Worm (Caenorhabditis elegans) whole organism, early embryonic: ENCODE measurements around the gene Y53F4B.7.
"Not testable (repeated sequence)": the region's sequence is repeated elsewhere in the genome, so short reads cannot be mapped to it uniquely, and the experiment has no call there.

Experiments used
- B0310.2 ChIP-seq: sonication (generic microtip); optimal IDR thresholded peaks from 2 replicates; lab custom pipeline; 2016; ENCODE audit warnings: mild to moderate bottlenecking, missing genetic modification characterization, missing compliant biosample characterization
- F13C5.2 ChIP-seq: sonication (generic microtip); optimal IDR thresholded peaks from 2 replicates; lab custom pipeline; 2017; ENCODE audit warnings: mild to moderate bottlenecking, missing genetic modification characterization, inconsistent platforms, missing compliant biosample characterization
- aly-1 ChIP-seq: sonication (generic microtip); optimal IDR thresholded peaks from 2 replicates; lab custom pipeline; 2016; ENCODE audit warnings: missing genetic modification characterization, missing compliant biosample characterization
- ama-1 ChIP-seq: fragments of 150-350 bp; optimal IDR thresholded peaks from 2 replicates; lab custom pipeline; 2014
- ceh-13 ChIP-seq: fragments of 200-800 bp; sonication (Bioruptor generic); optimal IDR thresholded peaks from 2 replicates; lab custom pipeline; 2018; ENCODE audit warnings: mild to moderate bottlenecking, missing genetic modification characterization, missing compliant biosample characterization
- ceh-36 ChIP-seq: sonication (generic microtip); optimal IDR thresholded peaks from 2 replicates; lab custom pipeline; 2016; ENCODE audit warnings: missing genetic modification characterization, inconsistent platforms, missing compliant biosample characterization
- ets-7 ChIP-seq: sonication (generic microtip); optimal IDR thresholded peaks from 2 replicates; lab custom pipeline; 2016; ENCODE audit warnings: missing genotype, missing genetic modification characterization, missing compliant biosample characterization
- flt-1 ChIP-seq: fragments of 200-800 bp; sonication (Bioruptor generic); IDR thresholded peaks from 2 replicates; pipeline ENCODE4 v1.3.6; 2022; ENCODE audit warnings: missing genetic modification characterization, missing compliant biosample characterization
- hmbx-1 ChIP-seq: sonication (generic microtip); optimal IDR thresholded peaks from 2 replicates; lab custom pipeline; 2016; ENCODE audit warnings: mild to moderate bottlenecking, missing genetic modification characterization, missing compliant biosample characterization
- hmg-4 ChIP-seq: fragments of 200-800 bp; sonication (Bioruptor generic); optimal IDR thresholded peaks from 2 replicates; lab custom pipeline; 2018; ENCODE audit warnings: mild to moderate bottlenecking, missing genetic modification characterization, missing compliant biosample characterization
- hnd-1 ChIP-seq: sonication (generic microtip); optimal IDR thresholded peaks from 2 replicates; lab custom pipeline; 2016; ENCODE audit warnings: missing genetic modification characterization, missing compliant biosample characterization
- pes-1 ChIP-seq: fragments of 200-800 bp; sonication (Bioruptor generic); IDR thresholded peaks from 2 replicates; pipeline ENCODE4 v1.3.6; 2022; ENCODE audit warnings: missing genetic modification reagents, missing genetic modification characterization, missing compliant biosample characterization
- scrt-1 ChIP-seq: fragments of 200-800 bp; sonication (Bioruptor generic); IDR thresholded peaks from 2 replicates; pipeline ENCODE4 v1.3.6; 2022; ENCODE audit warnings: missing genetic modification characterization, missing compliant biosample characterization
- sea-1 ChIP-seq: fragments of 200-800 bp; sonication (Bioruptor generic); conservative IDR thresholded peaks from 2 replicates; pipeline ENCODE4 v1.3.6; 2022; ENCODE audit warnings: missing genetic modification characterization, missing compliant biosample characterization
- tbx-11 ChIP-seq: fragments of 200-800 bp; sonication (Bioruptor generic); IDR thresholded peaks from 2 replicates; pipeline ENCODE4 v1.3.6; 2022; ENCODE audit warnings: missing genetic modification characterization, missing compliant biosample characterization
- tbx-37 ChIP-seq: fragments of 200-800 bp; sonication (Bioruptor generic); conservative IDR thresholded peaks from 2 replicates; pipeline ENCODE4 v1.3.6; 2022; ENCODE audit warnings: missing genetic modification reagents, missing genetic modification characterization, missing compliant biosample characterization
- tra-4 ChIP-seq: sonication (generic microtip); optimal IDR thresholded peaks from 2 replicates; lab custom pipeline; 2017; ENCODE audit warnings: missing genetic modification characterization, missing compliant biosample characterization

Gene Y53F4B.7

DNA sequence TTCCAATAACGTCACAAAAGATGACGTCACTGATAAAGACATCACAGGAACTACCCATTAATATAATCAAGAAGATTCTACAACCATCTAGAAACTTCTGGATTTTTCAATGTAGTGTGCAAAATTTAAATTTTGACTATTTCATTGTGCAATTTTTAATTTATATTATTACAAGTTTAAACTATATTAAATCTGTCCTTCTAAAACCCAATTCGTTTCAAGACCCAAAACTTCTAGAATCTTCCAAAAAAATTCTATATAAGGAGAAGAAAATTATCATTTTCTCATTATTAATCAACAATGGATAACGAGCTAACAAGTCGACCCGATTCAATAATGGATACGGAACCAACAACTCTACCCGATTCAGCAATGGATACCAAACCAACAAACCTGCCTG is at the start of gene Y53F4B.7:
Y53F4B.7 (plus strand) TSS at position 301 of the 400 bp plus-strand sequence.
- TF ChIP-seq B0310.2 (tag; lab: Kevin White, UChicago); scrt-1 (GFP tag; lab: Robert Waterston, UW); ets-7 (tag; lab: Kevin White, UChicago): not testable (repeated sequence)

DNA sequence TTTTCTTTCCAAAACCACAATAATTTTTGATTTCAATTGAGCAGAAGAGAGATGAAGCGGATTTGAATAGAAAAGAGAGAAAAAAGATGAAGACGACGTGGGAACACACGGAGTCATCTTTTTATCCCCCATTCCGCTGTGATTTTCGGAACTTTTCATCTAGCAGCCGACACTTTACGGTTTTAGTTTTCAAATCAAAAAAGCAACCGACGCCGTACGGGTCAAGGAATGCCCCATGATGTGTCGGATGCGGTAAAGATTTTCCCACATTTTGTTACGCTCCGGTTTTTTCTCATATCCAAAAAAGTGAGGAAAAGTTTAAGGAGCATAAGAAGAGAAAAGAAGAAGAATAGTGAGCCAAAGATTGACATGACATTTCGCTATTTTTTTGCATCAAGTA is 47.2 kb upstream of the Y53F4B.7 start:
- no peak for TF ChIP-seq aly-1 (tag; lab: Kevin White, UChicago)
- no peak for TF ChIP-seq tbx-37
- TF ChIP-seq scrt-1 (GFP tag; lab: Robert Waterston, UW) = no peak
- no peak for TF ChIP-seq pes-1
- no peak for TF ChIP-seq ama-1 (lab: Kevin White, UChicago)
- TF ChIP-seq tbx-11 (GFP tag; lab: Robert Waterston, UW) = no peak
- TF ChIP-seq B0310.2 (tag; lab: Kevin White, UChicago) = no peak
- no peak for TF ChIP-seq sea-1
- TF ChIP-seq hmbx-1 (tag; lab: Kevin White, UChicago) = no peak
- TF ChIP-seq tra-4 (tag; lab: Kevin White, UChicago) = no peak
- TF ChIP-seq F13C5.2 (tag; lab: Kevin White, UChicago) = no peak
- no peak for TF ChIP-seq ets-7 (tag; lab: Kevin White, UChicago)
- TF ChIP-seq hnd-1 (tag; lab: Kevin White, UChicago) = no peak
- no peak for TF ChIP-seq flt-1 (GFP tag; lab: Robert Waterston, UW)
- TF ChIP-seq ceh-13 (GFP tag; lab: Kevin White, UChicago) = no peak
- no peak for TF ChIP-seq ceh-36 (tag; lab: Kevin White, UChicago)
- TF ChIP-seq hmg-4 (GFP tag; lab: Kevin White, UChicago) = no peak

DNA sequence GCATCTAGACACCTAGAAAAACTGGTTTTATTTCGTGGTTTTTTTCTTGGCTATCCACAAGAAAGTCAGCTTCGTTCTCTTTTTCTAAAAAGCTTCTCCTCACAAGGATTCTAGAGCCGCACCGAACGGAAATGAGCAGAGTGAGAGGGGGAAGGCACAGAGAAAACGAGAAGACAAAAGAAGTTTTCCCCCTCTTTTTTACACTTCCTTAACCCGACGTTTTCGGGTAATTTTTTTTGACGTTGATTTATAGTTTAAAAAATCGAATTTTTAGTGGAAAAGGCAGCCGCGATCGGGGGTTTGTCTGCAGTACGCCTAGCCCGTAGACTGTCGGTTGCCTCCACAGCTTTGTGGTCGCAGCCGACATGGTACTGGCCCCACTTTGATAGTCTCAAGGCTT is 46.2 kb upstream of the Y53F4B.7 start:
- no peak for TF ChIP-seq pes-1
- TF ChIP-seq tbx-11 (GFP tag; lab: Robert Waterston, UW) = no peak
- TF ChIP-seq ceh-36 (tag; lab: Kevin White, UChicago) = no peak
- TF ChIP-seq aly-1 (tag; lab: Kevin White, UChicago) = no peak
- TF ChIP-seq sea-1 = no peak
- no peak for TF ChIP-seq hnd-1 (tag; lab: Kevin White, UChicago)
- no peak for TF ChIP-seq hmbx-1 (tag; lab: Kevin White, UChicago)
- TF ChIP-seq ama-1 (lab: Kevin White, UChicago) = no peak
- TF ChIP-seq ceh-13 (GFP tag; lab: Kevin White, UChicago) = no peak
- no peak for TF ChIP-seq flt-1 (GFP tag; lab: Robert Waterston, UW)
- TF ChIP-seq B0310.2 (tag; lab: Kevin White, UChicago) = no peak
- TF ChIP-seq scrt-1 (GFP tag; lab: Robert Waterston, UW) = no peak
- no peak for TF ChIP-seq tbx-37

DNA sequence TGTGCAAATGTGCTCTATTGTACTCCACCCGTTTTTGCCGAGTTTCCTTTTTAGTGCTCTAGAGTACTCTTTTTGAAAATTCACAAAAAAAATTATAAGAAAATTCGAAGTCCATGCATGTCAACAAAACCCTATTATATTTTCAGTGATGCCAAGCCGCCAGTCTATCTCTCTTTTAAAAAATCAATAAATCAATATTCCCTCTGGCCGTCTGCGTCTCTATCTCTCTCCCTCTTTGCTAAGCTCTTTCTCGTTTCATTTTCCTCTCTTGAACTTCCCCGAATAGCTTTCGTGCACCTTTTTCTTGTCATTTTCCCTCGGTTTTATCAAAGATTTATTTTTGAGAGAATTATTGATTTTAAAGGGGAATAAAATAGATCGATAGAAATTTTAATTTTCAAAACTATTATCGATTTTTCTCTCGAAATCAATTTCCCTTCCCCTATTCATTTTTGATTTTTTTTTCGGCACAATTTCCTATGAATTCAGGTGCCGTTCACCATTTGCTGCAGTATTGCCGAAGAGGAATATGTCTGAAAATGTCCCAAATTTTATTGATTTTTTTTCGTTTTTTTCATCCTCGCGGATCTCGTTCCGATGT is 40.1 kb upstream of the Y53F4B.7 start:
- TF ChIP-seq tbx-37 = no peak
- no peak for TF ChIP-seq ama-1 (lab: Kevin White, UChicago)
- no peak for TF ChIP-seq flt-1 (GFP tag; lab: Robert Waterston, UW)
- no peak for TF ChIP-seq ceh-13 (GFP tag; lab: Kevin White, UChicago)
- TF ChIP-seq hmbx-1 (tag; lab: Kevin White, UChicago) = no peak
- TF ChIP-seq B0310.2 (tag; lab: Kevin White, UChicago) = no peak
- no peak for TF ChIP-seq hmg-4 (GFP tag; lab: Kevin White, UChicago)
- no peak for TF ChIP-seq pes-1
- TF ChIP-seq F13C5.2 (tag; lab: Kevin White, UChicago) = no peak
- no peak for TF ChIP-seq ets-7 (tag; lab: Kevin White, UChicago)
- TF ChIP-seq hnd-1 (tag; lab: Kevin White, UChicago) = no peak
- no peak for TF ChIP-seq tbx-11 (GFP tag; lab: Robert Waterston, UW)
- TF ChIP-seq aly-1 (tag; lab: Kevin White, UChicago) = no peak
- TF ChIP-seq scrt-1 (GFP tag; lab: Robert Waterston, UW) = no peak
- TF ChIP-seq ceh-36 (tag; lab: Kevin White, UChicago) = no peak
- TF ChIP-seq sea-1 = no peak
- no peak for TF ChIP-seq tra-4 (tag; lab: Kevin White, UChicago)

DNA sequence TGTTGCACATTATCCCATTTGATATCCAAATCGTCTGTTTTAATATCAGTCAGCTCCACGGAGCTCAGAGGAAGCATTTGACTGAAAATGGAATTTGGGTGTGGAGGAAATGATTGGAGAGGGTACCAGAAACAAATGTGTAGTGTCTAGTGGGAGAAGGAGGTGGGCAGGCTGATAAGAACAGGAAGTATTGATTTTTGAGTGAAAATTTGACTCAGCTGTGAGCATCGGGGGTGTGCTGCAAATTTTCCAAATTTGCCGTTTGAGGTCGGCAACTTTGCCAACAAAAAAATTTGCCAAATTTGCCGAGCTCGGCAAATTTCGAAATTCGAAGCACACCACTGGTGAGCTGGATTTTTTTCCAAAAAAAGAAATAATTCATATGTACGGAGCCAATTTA is 34.6 kb upstream of the Y53F4B.7 start, which contains the start of gene Y53F4B.1:
Y53F4B.1 (minus strand) TSS at position 101 of the 400 bp plus-strand sequence.
- TF ChIP-seq ets-7 (tag; lab: Kevin White, UChicago) (no peak), hmg-4 (GFP tag; lab: Kevin White, UChicago) (no peak), tbx-37 (no peak), flt-1 (GFP tag; lab: Robert Waterston, UW) (no peak), F13C5.2 (tag; lab: Kevin White, UChicago) (no peak), scrt-1 (GFP tag; lab: Robert Waterston, UW) (no peak), aly-1 (tag; lab: Kevin White, UChicago) (no peak), ceh-13 (GFP tag; lab: Kevin White, UChicago) (no peak), tra-4 (tag; lab: Kevin White, UChicago) (no peak), hmbx-1 (tag; lab: Kevin White, UChicago) (no peak), ama-1 (lab: Kevin White, UChicago) (no peak), pes-1 (no peak), tbx-11 (GFP tag; lab: Robert Waterston, UW) (no peak), ceh-36 (tag; lab: Kevin White, UChicago) (no peak), B0310.2 (tag; lab: Kevin White, UChicago) (no peak), hnd-1 (tag; lab: Kevin White, UChicago) (no peak), sea-1 (no peak)

DNA sequence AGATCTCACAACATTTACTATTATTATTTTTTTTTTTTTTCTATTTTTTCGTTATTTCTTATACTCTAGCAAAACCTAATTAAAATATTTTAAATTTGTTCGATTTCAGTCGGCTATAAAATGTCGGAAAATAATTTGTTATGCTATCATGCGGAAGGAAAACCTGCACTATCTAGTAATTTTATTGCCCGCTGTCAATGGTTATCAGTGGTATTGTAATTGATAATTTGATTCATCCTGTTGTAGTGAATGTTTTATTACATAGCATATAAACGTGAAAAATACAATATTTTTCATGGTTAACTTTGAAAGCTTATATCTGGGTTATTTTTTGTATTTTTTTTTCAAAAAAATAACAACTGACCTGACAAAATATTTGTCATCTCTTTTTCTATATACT is 33.4 kb upstream of the Y53F4B.7 start:
- TF ChIP-seq F13C5.2 (tag; lab: Kevin White, UChicago) = no peak
- no peak for TF ChIP-seq ceh-36 (tag; lab: Kevin White, UChicago)
- TF ChIP-seq hmbx-1 (tag; lab: Kevin White, UChicago) = no peak
- no peak for TF ChIP-seq B0310.2 (tag; lab: Kevin White, UChicago)
- no peak for TF ChIP-seq scrt-1 (GFP tag; lab: Robert Waterston, UW)
- no peak for TF ChIP-seq ceh-13 (GFP tag; lab: Kevin White, UChicago)
- no peak for TF ChIP-seq ets-7 (tag; lab: Kevin White, UChicago)
- no peak for TF ChIP-seq ama-1 (lab: Kevin White, UChicago)
- TF ChIP-seq hnd-1 (tag; lab: Kevin White, UChicago) = no peak
- TF ChIP-seq tbx-11 (GFP tag; lab: Robert Waterston, UW) = no peak
- TF ChIP-seq aly-1 (tag; lab: Kevin White, UChicago) = no peak
- no peak for TF ChIP-seq sea-1
- no peak for TF ChIP-seq hmg-4 (GFP tag; lab: Kevin White, UChicago)
